Fruit fly (Drosophila melanogaster): ENCODE results near the gene MSBP.
A peak's percentile ranks its signal among the peaks of the same experiment; 100 is the strongest.

MSBP gene

DNA sequence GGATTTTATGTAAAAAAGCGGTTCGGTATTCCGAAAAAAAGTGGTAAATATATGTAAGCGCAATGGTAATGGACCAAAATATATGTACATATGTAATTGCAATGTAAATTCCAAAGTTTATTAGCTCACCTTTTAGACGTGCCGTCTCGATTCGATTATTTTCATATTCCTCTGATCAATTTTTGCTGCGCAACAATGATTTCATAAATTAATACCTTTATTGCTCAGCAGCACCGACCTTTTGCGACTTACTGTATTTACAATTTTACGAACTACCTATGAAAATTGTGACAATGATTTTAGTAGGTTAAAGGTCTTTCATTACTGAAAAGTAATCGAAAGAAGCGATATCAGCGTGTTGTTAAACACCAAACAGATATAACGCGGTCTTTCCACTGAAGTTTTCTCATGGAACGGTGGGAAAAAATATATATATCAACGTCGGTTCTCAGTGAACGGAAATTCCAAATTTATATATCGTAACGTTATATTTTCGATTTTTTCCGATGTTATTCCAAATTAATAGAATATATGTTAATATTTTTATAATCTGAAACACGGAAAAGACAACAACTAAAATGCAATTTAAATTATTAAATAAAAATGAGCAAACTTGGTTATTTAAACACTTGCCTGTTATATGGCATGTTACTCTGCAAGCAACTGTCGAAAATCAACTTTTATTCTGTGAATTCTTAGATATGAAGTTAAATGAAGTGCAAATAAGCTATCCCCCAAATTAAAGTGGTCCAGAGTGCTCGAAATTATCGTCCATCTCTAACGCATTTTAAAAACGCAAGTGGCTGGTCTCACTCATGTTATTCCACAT lies at the start of gene MSBP, which contains the start of gene CG15916:
TSS of gene MSBP (minus strand) at position 330 of the 829 bp plus-strand sequence.
TSS of gene CG15916 (plus strand) at position 810 of the 829 bp plus-strand sequence.
- TF ChIP-seq dl (GFP tag; optimal IDR thresholded peaks at IDR 0.05; ENCODE audit: insufficient read depth in 1 of 2, partially characterized antibody in 2 of 2) (no peak), Sp1 (GFP tag; optimal IDR thresholded peaks at IDR 0.05) (peak; percentile 29), sv (GFP tag; optimal IDR thresholded peaks at IDR 0.05) (no peak), psq (GFP tag; optimal IDR thresholded peaks at IDR 0.05) (peak; percentile 12), Hr78 (GFP tag; optimal IDR thresholded peaks at IDR 0.05) (no peak), GATAd (GFP tag; optimal IDR thresholded peaks at IDR 0.05) (no peak), N (GFP tag; optimal IDR thresholded peaks at IDR 0.05) (peak; percentile 74), HLH106 (tag; optimal IDR thresholded peaks at IDR 0.05) (peak; percentile 51), rgr (GFP tag; optimal IDR thresholded peaks at IDR 0.05) (peak; percentile 30), foxo (GFP tag; optimal IDR thresholded peaks at IDR 0.05) (peak in 1 of 2 experiments; percentile 29), woc (GFP tag; optimal IDR thresholded peaks at IDR 0.05) (peak; percentile 41), Rel (GFP tag; optimal IDR thresholded peaks at IDR 0.05) (no peak), Rel (tag; optimal IDR thresholded peaks at IDR 0.05) (no peak), Hnf4 (GFP tag; optimal IDR thresholded peaks at IDR 0.05) (peak; percentile 17), ey (GFP tag; optimal IDR thresholded peaks at IDR 0.05) (peak; percentile 1), CG32264 (GFP tag; optimal IDR thresholded peaks at IDR 0.05) (no peak), CrebA (GFP tag; optimal IDR thresholded peaks at IDR 0.05; ENCODE audit: borderline replicate concordance) (no peak), fru (GFP tag; optimal IDR thresholded peaks at IDR 0.05) (peak; percentile 2), jim (GFP tag; optimal IDR thresholded peaks at IDR 0.05) (no peak)

DNA sequence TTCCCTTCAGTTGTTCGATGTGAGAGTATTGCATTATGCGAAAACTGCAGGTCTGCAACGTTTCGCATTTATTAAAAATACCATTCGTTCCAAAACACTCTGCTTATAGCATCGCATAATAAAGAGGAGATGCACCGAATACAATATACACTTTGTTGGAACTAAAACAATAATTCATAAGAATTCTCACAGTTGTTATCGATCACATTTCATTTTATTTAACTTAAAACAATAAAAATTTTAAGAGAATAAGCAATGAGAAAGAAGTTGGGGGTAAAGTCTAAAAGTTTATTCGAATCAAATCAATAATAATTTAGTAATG lies 44.3 kb upstream of the MSBP start:
- TF ChIP-seq rgr (GFP tag; optimal IDR thresholded peaks at IDR 0.05) = no peak
- peak; percentile 6 for TF ChIP-seq woc (GFP tag; optimal IDR thresholded peaks at IDR 0.05)

DNA sequence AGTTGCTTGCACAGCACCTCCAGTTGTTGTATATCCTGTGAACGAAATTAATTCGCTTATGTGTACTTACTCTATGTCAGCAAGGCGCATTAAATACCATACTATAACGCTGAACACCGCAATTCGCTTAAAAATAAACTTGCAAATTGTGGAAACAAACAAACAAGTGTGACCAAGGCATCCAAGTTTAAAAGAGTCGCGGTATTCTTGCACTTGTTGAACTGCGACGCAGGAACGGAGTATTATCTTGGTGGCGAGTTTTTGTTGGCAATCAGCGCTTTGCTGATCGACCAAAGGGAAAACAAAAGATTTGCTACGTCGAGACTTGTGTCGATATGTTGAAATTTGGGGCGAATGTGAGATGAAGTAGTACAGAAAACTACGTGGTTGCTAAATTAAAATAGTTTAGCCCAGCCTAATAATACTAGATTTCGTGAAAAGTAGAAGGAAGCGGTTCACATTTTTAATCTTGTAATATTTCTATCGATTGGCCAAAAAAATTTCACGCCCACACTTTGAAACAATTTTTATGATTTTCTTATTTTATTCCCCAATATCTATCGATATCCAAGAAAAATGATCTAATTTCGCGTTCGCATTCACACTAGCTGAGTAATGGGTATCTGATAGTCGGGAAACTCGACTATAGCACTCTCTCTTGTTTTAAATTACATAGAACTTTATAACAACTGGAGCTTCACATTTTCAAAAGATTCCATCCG lies 43.8 kb upstream of the MSBP start, which contains the start of gene Ranbp16:
TSS of gene Ranbp16 (minus strand) at position 364 of the 722 bp plus-strand sequence.
- TF ChIP-seq Hr78 (GFP tag; optimal IDR thresholded peaks at IDR 0.05) (peak; percentile 79), Dfd (GFP tag; optimal IDR thresholded peaks at IDR 0.05) (no peak), N (GFP tag; optimal IDR thresholded peaks at IDR 0.05) (peak; percentile 90), tai (GFP tag; optimal IDR thresholded peaks at IDR 0.05) (no peak), Sp1 (GFP tag; optimal IDR thresholded peaks at IDR 0.05) (no peak), woc (GFP tag; optimal IDR thresholded peaks at IDR 0.05) (peak; percentile 36), lola (GFP tag; optimal IDR thresholded peaks at IDR 0.05) (no peak), Dif (GFP tag; optimal IDR thresholded peaks at IDR 0.05; ENCODE audit: partially characterized antibody) (no peak)

DNA sequence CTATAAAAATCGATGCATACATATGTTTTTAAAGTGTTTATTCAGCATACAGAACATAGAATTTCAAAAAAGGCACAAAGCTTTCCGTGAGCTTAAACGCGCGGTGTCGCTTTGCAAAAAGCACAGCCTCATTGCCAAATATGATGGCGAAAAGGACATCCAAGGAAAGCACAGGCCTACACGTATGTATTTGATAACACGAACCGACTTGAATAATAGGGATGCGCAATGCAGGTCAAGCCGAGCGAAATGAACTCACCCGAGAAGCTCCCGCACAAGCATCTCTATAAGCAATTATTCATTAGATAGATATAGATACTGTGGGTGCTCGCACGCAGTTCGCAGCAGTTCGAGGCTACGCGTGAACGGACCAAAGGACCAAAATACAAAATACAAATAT lies 34.9 kb upstream of the MSBP start, which contains the start of gene Lcch3:
TSS of gene Lcch3 (plus strand) at position 301 of the 400 bp plus-strand sequence.
- TF ChIP-seq dsf (GFP tag; optimal IDR thresholded peaks at IDR 0.05; ENCODE audit: borderline replicate concordance) (no peak), HLH106 (tag; optimal IDR thresholded peaks at IDR 0.05) (no peak), psq (GFP tag; optimal IDR thresholded peaks at IDR 0.05) (no peak), Mio (GFP tag; optimal IDR thresholded peaks at IDR 0.05) (no peak), CG32264 (GFP tag; optimal IDR thresholded peaks at IDR 0.05) (no peak), Jra (GFP tag; optimal IDR thresholded peaks at IDR 0.05) (no peak), jim (GFP tag; optimal IDR thresholded peaks at IDR 0.05) (no peak), ey (GFP tag; optimal IDR thresholded peaks at IDR 0.05) (no peak), Hnf4 (GFP tag; optimal IDR thresholded peaks at IDR 0.05) (no peak), Abd-B (GFP tag; optimal IDR thresholded peaks at IDR 0.05) (no peak), dmrt93B (GFP tag; optimal IDR thresholded peaks at IDR 0.05) (no peak), N (GFP tag; optimal IDR thresholded peaks at IDR 0.05) (no peak), h (GFP tag; optimal IDR thresholded peaks at IDR 0.05) (no peak), CrebA (GFP tag; optimal IDR thresholded peaks at IDR 0.05; ENCODE audit: borderline replicate concordance) (no peak), CG9705 (GFP tag; optimal IDR thresholded peaks at IDR 0.05) (no peak), Sp1 (GFP tag; optimal IDR thresholded peaks at IDR 0.05) (no peak), Dfd (GFP tag; optimal IDR thresholded peaks at IDR 0.05) (no peak), br (GFP tag; optimal IDR thresholded peaks at IDR 0.05) (no peak), Vsx2 (GFP tag; optimal IDR thresholded peaks at IDR 0.05; ENCODE audit: partially characterized antibody) (no peak)
